Fruit fly (Drosophila melanogaster) whole organism, embryonic: ENCODE measurements around the gene Rpn10.
A peak's percentile ranks its signal among the peaks of the same experiment; 100 is the strongest.

Source experiments
- Adf1 ChIP-seq: fragments of 200-800 bp; sonication (Bioruptor generic); IDR thresholded peaks from 2 replicates; pipeline ENCODE4 v1.3.6; 2022; ENCODE audit warnings: missing biosample characterization, missing genetic modification characterization
- Bgb ChIP-seq: fragments of 200-800 bp; sonication (Bioruptor generic); IDR thresholded peaks from 2 replicates; pipeline ENCODE4 v1.3.6; 2022; ENCODE audit warnings: missing biosample characterization, missing genetic modification characterization; ENCODE audit not compliant: partially characterized antibody
- Bteb2 ChIP-seq: fragments of 200-800 bp; sonication (Bioruptor generic); optimal IDR thresholded peaks from 2 replicates; lab custom pipeline; 2016; ENCODE audit warnings: missing biosample characterization, missing genetic modification characterization
- CG11247 ChIP-seq: fragments of 200-800 bp; sonication (Bioruptor generic); IDR thresholded peaks from 2 replicates; pipeline ENCODE4 v1.3.6; 2022; ENCODE audit warnings: missing biosample characterization, missing genetic modification characterization
- CG1832 ChIP-seq: fragments of 200-800 bp; sonication (Bioruptor generic); optimal IDR thresholded peaks from 2 replicates; lab custom pipeline; 2017; ENCODE audit warnings: missing biosample characterization, mild to moderate bottlenecking, missing genetic modification characterization, inconsistent platforms
- CG18619 ChIP-seq: fragments of 200-800 bp; sonication (Bioruptor generic); optimal IDR thresholded peaks from 3 replicates; lab custom pipeline; 2017; ENCODE audit warnings: missing biosample characterization, mild to moderate bottlenecking, missing genetic modification characterization
- CG34224 ChIP-seq: fragments of 200-800 bp; sonication (Bioruptor generic); IDR thresholded peaks from 3 replicates; pipeline ENCODE4 v1.3.6; 2022; ENCODE audit warnings: missing biosample characterization, missing genetic modification characterization; ENCODE audit not compliant: partially characterized antibody
- CG5245 ChIP-seq: fragments of 200-800 bp; sonication (Bioruptor generic); optimal IDR thresholded peaks from 3 replicates; lab custom pipeline; 2016; ENCODE audit warnings: missing biosample characterization, missing genetic modification characterization
- CG7372 ChIP-seq: fragments of 200-800 bp; sonication (Bioruptor generic); IDR thresholded peaks from 2 replicates; pipeline ENCODE4 v1.3.6; 2022; ENCODE audit warnings: missing biosample characterization, missing genetic modification characterization
- CG7745 ChIP-seq: fragments of 200-800 bp; sonication (Bioruptor generic); optimal IDR thresholded peaks from 2 replicates; lab custom pipeline; 2018; ENCODE audit warnings: missing biosample characterization, mild to moderate bottlenecking, missing genetic modification characterization, moderate library complexity
- CG8281 ChIP-seq: fragments of 200-800 bp; sonication (Bioruptor generic); optimal IDR thresholded peaks from 2 replicates; lab custom pipeline; 2018; ENCODE audit warnings: missing biosample characterization, mild to moderate bottlenecking, missing genetic modification characterization, moderate library complexity
- CG9215 ChIP-seq: fragments of 200-800 bp; sonication (Bioruptor generic); IDR thresholded peaks from 2 replicates; pipeline ENCODE4 v1.3.6; 2022; ENCODE audit warnings: missing biosample characterization, missing genetic modification characterization
- D19A ChIP-seq: fragments of 200-800 bp; optimal IDR thresholded peaks from 3 replicates; lab custom pipeline; 2019; ENCODE audit warnings: missing biosample characterization, mild to moderate bottlenecking, missing genetic modification characterization, moderate library complexity
- Doc2 ChIP-seq: fragments of 200-800 bp; sonication (Bioruptor generic); IDR thresholded peaks from 2 replicates; pipeline ENCODE4 v1.3.6; 2022; ENCODE audit warnings: missing biosample characterization, missing genetic modification characterization
- Doc3 ChIP-seq: fragments of 200-800 bp; sonication (Bioruptor generic); IDR thresholded peaks from 3 replicates; pipeline ENCODE4 v1.3.6; 2022; ENCODE audit warnings: missing biosample characterization, missing genetic modification characterization; ENCODE audit not compliant: partially characterized antibody
- HmgD ChIP-seq: fragments of 200-800 bp; sonication (Bioruptor generic); optimal IDR thresholded peaks from 3 replicates; lab custom pipeline; 2016; ENCODE audit warnings: missing biosample characterization, missing genetic modification characterization
- Hr39 ChIP-seq: fragments of >200 bp; optimal IDR thresholded peaks from 2 replicates; lab custom pipeline; 2017
- Hr51 ChIP-seq, 2 experiments: fragments of 200-800 bp; sonication (Bioruptor generic); optimal IDR thresholded peaks; 2 replicates in 1 of 2; 3 replicates in 1 of 2; lab custom pipeline; 2016 to 2018; ENCODE audit warnings: missing biosample characterization in 2 of 2, missing genetic modification characterization in 2 of 2, mild to moderate bottlenecking in 1 of 2, moderate library complexity in 1 of 2
- Lpt ChIP-seq: fragments of >200 bp; optimal IDR thresholded peaks from 2 replicates; lab custom pipeline; 2018; ENCODE audit warnings: missing biosample characterization, missing genetic modification characterization
- Oli ChIP-seq: fragments of 200-800 bp; sonication (Bioruptor generic); optimal IDR thresholded peaks from 2 replicates; lab custom pipeline; 2018; ENCODE audit warnings: missing biosample characterization, mild to moderate bottlenecking, missing genetic modification characterization, moderate library complexity
- Sox102F ChIP-seq: fragments of 200-800 bp; sonication (Bioruptor generic); optimal IDR thresholded peaks from 2 replicates; lab custom pipeline; 2018; ENCODE audit warnings: missing biosample characterization, mild to moderate bottlenecking, missing genetic modification characterization, moderate library complexity
- Vsx1 ChIP-seq: fragments of 200-800 bp; sonication (Bioruptor generic); optimal IDR thresholded peaks from 2 replicates; lab custom pipeline; 2017; ENCODE audit warnings: missing biosample characterization, mild to moderate bottlenecking, missing genetic modification characterization, missing genetic modification reagents
- br ChIP-seq: fragments of >200 bp; optimal IDR thresholded peaks from 2 replicates; lab custom pipeline; 2017
- btn ChIP-seq: fragments of 200-800 bp; sonication (Bioruptor generic); optimal IDR thresholded peaks from 2 replicates; lab custom pipeline; 2016; ENCODE audit warnings: missing biosample characterization, missing genetic modification characterization
- corto ChIP-seq: fragments of 200-800 bp; sonication (Bioruptor generic); optimal IDR thresholded peaks from 2 replicates; lab custom pipeline; 2016; ENCODE audit warnings: missing biosample characterization, mild to moderate bottlenecking, missing genetic modification characterization, moderate library complexity
- crp ChIP-seq, 2 experiments: fragments of 200-800 bp; sonication (Bioruptor generic); optimal IDR thresholded peaks; 2 replicates in 1 of 2; 3 replicates in 1 of 2; lab custom pipeline; 2017; ENCODE audit warnings: missing biosample characterization in 2 of 2, missing genetic modification characterization in 2 of 2, mild to moderate bottlenecking in 1 of 2, moderate library complexity in 1 of 2
- fd102C ChIP-seq: fragments of 200-800 bp; sonication (Bioruptor generic); optimal IDR thresholded peaks from 2 replicates; lab custom pipeline; 2018; ENCODE audit warnings: missing biosample characterization, mild to moderate bottlenecking, missing genetic modification characterization, moderate library complexity
- gt ChIP-seq: fragments of 200-800 bp; sonication (Bioruptor generic); IDR thresholded peaks from 2 replicates; pipeline ENCODE4 v1.3.6; 2022; ENCODE audit warnings: missing biosample characterization, missing genetic modification characterization
- lab ChIP-seq: fragments of 200-800 bp; sonication (Bioruptor generic); optimal IDR thresholded peaks from 3 replicates; lab custom pipeline; 2017; ENCODE audit warnings: missing biosample characterization, missing genetic modification characterization, mild to moderate bottlenecking, moderate library complexity, missing genetic modification reagents
- lilli ChIP-seq: fragments of 200-800 bp; sonication (Bioruptor generic); optimal IDR thresholded peaks from 3 replicates; lab custom pipeline; 2016; ENCODE audit warnings: missing biosample characterization, missing genetic modification characterization
- luna ChIP-seq: fragments of 200-800 bp; sonication (Bioruptor generic); optimal IDR thresholded peaks from 2 replicates; lab custom pipeline; 2016; ENCODE audit warnings: missing biosample characterization, missing genetic modification characterization
- salm ChIP-seq: fragments of 200-800 bp; sonication (Bioruptor generic); optimal IDR thresholded peaks from 2 replicates; lab custom pipeline; 2018; ENCODE audit warnings: missing biosample characterization, mild to moderate bottlenecking, missing genetic modification characterization
- slou ChIP-seq: fragments of 200-800 bp; sonication (Bioruptor generic); optimal IDR thresholded peaks from 3 replicates; lab custom pipeline; 2016; ENCODE audit warnings: missing biosample characterization, missing genetic modification characterization

The Rpn10 gene

DNA sequence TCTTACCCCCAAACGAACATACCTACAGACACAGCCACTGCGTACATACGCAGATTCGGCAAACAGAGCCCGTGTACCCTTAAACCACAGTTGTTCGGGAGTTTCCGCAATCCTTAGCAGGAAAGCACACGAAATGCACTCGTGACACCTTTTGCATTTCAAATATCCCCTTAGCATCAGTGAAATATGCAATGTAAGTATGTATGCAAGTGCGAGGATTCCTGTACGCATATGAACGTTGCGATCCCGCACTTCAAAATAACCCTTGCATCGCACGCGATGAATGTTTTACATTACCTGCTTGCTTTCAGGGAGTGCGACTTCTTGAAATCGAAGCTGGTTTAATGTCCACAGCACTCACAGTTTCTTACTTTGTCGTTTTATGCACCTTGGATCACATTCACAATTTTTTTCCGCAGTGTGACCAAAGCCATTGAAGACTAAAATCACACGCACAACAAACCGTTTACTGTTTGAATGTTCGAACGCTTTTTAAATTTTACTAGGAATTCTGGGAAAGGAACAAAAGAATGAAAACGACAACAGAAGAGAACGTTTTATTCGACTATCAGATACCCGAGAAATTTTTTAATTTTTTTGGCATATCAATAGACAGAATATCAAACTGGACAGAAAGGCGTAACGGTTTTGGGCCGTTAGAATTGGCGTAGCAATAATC is 3.4 kb upstream of the Rpn10 start, which contains the start of gene Mkrn1 (continued):
- TF ChIP-seq CG7745 (tag; lab: Kevin White, UChicago) (no peak), CG34224 (GFP tag; lab: Robert Waterston, UW) (peak; percentile 62; the same call in 2 of the 3 replicates), lilli (GFP tag; lab: Kevin White, UChicago) (no peak), HmgD (GFP tag; lab: Kevin White, UChicago) (peak; percentile 44), crp (GFP tag; optimal IDR thresholded peaks at IDR 0.05; lab: Kevin White, UChicago) (peak in 1 of 2 experiments; percentile 1), luna (no peak), Bgb (GFP tag; lab: Robert Waterston, UW) (peak; percentile 84), slou (GFP tag; lab: Kevin White, UChicago) (no peak), CG11247 (GFP tag; lab: Robert Waterston, UW) (no peak), Adf1 (no peak)

DNA sequence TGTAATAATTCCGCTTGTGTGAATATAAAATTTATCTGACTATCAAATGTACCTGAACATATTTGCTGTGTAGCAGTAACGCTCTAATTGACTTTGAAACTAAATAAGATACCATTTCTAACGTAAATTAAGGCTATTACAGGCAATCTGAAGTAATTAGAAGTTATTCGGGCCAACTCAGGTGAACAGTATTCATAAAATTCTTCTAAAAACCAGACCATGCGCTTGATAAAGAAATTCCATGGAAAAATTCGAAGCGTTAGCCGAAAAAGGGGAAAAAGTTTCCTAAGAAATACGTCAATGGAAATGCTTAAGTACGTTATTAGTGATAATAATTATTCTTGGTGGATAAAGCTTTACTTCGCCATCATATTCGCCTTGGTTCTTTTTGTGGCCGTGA is 2.4 kb upstream of the Rpn10 start, which contains the start of gene ppk5:
ppk5 (plus strand) TSS at position 301 of the 400 bp plus-strand sequence.
- TF ChIP-seq Doc3 (GFP tag; lab: Robert Waterston, UW): no peak
- TF ChIP-seq Vsx1 (GFP tag; lab: Kevin White, UChicago): no peak
- no peak for TF ChIP-seq Hr51 (GFP tag; optimal IDR thresholded peaks at IDR 0.05; lab: Kevin White, UChicago)
- no peak for TF ChIP-seq Doc2 (GFP tag; lab: Robert Waterston, UW)
- no peak for TF ChIP-seq CG9215 (GFP tag; lab: Robert Waterston, UW)
- TF ChIP-seq corto (GFP tag; lab: Kevin White, UChicago): no peak
- TF ChIP-seq CG5245 (GFP tag; lab: Kevin White, UChicago): no peak
- no peak for TF ChIP-seq fd102C (GFP tag; lab: Kevin White, UChicago)
- no peak for TF ChIP-seq D19A
- TF ChIP-seq Lpt (GFP tag; lab: Kevin White, UChicago): no peak
- no peak for TF ChIP-seq salm (tag; lab: Kevin White, UChicago)
- no peak for TF ChIP-seq CG7745 (tag; lab: Kevin White, UChicago)
- TF ChIP-seq br: no peak
- no peak for TF ChIP-seq Hr39
- no peak for TF ChIP-seq Sox102F (GFP tag; lab: Kevin White, UChicago)
- no peak for TF ChIP-seq slou (GFP tag; lab: Kevin White, UChicago)
- TF ChIP-seq CG1832: no peak
- TF ChIP-seq gt (GFP tag; lab: Robert Waterston, UW): no peak
- TF ChIP-seq Bteb2 (GFP tag; lab: Kevin White, UChicago): no peak
- no peak for TF ChIP-seq btn (GFP tag; lab: Kevin White, UChicago)

DNA sequence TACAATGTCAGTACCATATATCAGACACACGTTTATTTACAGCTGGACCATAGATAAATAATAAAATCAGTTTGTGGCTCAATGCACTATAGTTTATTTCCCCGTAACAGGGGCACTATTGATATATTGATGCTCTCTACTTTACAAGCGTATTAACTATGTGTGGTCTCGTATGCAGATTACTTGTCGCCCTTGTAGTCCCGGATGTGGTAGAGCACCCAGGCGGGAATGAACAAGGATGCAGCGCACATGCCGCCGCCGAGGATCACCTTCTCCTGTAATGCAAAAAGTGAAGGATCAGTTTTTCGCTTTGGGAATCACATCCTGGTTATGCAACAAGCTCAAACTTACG is 2.1 kb downstream of the Rpn10 start:
- TF ChIP-seq lab (GFP tag; lab: Kevin White, UChicago) (no peak), CG7372 (GFP tag; lab: Robert Waterston, UW) (no peak), Oli (tag; lab: Kevin White, UChicago) (no peak), btn (GFP tag; lab: Kevin White, UChicago) (no peak), CG8281 (tag; lab: Kevin White, UChicago) (peak; percentile 90), CG11247 (GFP tag; lab: Robert Waterston, UW) (no peak), CG18619 (no peak)
